Fruit fly (Drosophila melanogaster): ENCODE data around the gene PGRP-LD.
A peak's percentile ranks its signal among the peaks of the same experiment; 100 is the strongest.

DNA sequence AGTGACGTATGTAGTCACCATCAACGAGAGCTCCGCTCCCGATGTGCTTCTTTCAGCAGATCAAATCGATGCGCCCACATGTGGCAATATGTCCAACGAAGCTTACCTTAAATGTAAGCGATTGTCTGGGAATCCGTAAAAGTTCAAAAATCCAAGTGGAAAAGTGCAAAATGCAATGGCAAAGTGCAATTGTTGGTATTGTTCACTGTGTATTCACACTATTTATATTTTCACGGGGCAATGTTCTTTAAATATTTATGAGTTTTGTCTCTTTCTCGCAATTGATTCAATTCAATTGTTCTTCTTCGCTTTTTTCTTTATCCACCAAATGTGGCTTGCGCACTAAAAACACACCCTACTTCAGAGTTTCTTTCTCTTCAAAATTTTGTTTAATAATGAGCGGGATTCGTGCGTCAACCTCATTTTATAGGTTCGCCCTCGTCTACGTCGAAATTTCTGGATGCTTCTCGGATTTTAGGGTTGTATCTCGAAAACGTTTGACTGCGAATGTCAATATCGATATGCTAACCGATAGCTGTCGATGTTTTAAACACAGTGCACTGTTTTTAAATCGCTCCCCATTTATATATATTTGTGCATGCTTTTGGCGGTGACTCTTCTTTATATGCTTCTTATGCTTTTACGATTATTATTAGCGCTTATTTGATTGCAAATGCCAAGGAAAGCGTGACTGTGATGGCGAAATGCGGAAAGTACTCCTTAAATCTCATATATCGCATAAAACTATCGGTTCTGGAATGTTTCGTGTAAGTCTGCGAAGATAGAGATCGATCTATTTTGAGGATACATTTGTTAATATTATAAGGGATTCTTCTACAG is 27.9 kb upstream of the PGRP-LD start, which contains the start of gene DnaJ-1:
- peak; percentile 51; the same call in 1 of the 2 replicates for TF ChIP-seq CG9932 (GFP tag; IDR thresholded peaks at IDR 0.05)
- TF ChIP-seq Aef1 (GFP tag; IDR thresholded peaks at IDR 0.05) = no peak
